Worm (Caenorhabditis elegans): ENCODE data around the gene T23F2.4.

- TF ChIP-seq ztf-25 (GFP tag; IDR thresholded peaks at IDR 0.05) = no peak
- no peak for TF ChIP-seq atf-7 (tag; optimal IDR thresholded peaks at IDR 0.05)
- TF ChIP-seq snpc-4 (GFP tag; optimal IDR thresholded peaks at IDR 0.05) = no peak
- no peak for TF ChIP-seq snpc-4 (tag; optimal IDR thresholded peaks at IDR 0.05)
- TF ChIP-seq mes-4 (tag; optimal IDR thresholded peaks at IDR 0.05) = no peak
- no peak for TF ChIP-seq ztf-3 (GFP tag; optimal IDR thresholded peaks at IDR 0.05)
- TF ChIP-seq tbx-9 (tag; optimal IDR thresholded peaks at IDR 0.05; ENCODE audit: borderline replicate concordance) = no peak
- TF ChIP-seq nfyb-1 (GFP tag; IDR thresholded peaks at IDR 0.05) = no peak
- TF ChIP-seq cebp-2 (GFP tag; IDR thresholded peaks at IDR 0.05) = no peak
- TF ChIP-seq Y67H2A.10 (GFP tag; conservative IDR thresholded peaks at IDR 0.05) = no peak
Observed at ce11 chrX:5555055-5555629, 40.3 kb upstream of the T23F2.4 start.
